Worm (Caenorhabditis elegans) whole organism, L1 larva: ENCODE results near the gene hda-1.

Source experiments
- C34B4.2 ChIP-seq: sonication (generic microtip); optimal IDR thresholded peaks from 2 replicates; lab custom pipeline; 2017; ENCODE audit warnings: mild to moderate bottlenecking, missing genetic modification characterization, missing compliant biosample characterization
- ceh-8 ChIP-seq: fragments of 200-800 bp; sonication (Bioruptor generic); optimal IDR thresholded peaks from 2 replicates; lab custom pipeline; 2018; ENCODE audit warnings: mild to moderate bottlenecking, missing genetic modification characterization, moderate library complexity, missing compliant biosample characterization
- dsc-1 ChIP-seq: sonication (generic microtip); optimal IDR thresholded peaks from 2 replicates; lab custom pipeline; 2016; ENCODE audit warnings: mild to moderate bottlenecking, missing genetic modification characterization, missing compliant biosample characterization
- efl-1 ChIP-seq, 4 experiments: fragments of 150-350 bp; optimal IDR thresholded peaks in 3 of 4; peaks in 1 of 4; 1 replicate in 1 of 4; 2 replicates in 3 of 4; lab custom pipeline; 2014; ENCODE audit warnings: missing biosample characterization in 2 of 4, missing genetic modification characterization in 2 of 4, missing genetic modification reagents in 2 of 4
- elt-3 ChIP-seq, 6 experiments: fragments of 150-350 bp in 1 of 6; sonication (generic microtip); optimal IDR thresholded peaks; 2 replicates each; lab custom pipeline; 2017 to 2018; ENCODE audit warnings: missing biosample characterization in 6 of 6, missing genetic modification characterization in 6 of 6, inconsistent platforms in 1 of 6
- ets-5 ChIP-seq: fragments of 200-800 bp; sonication (Bioruptor generic); IDR thresholded peaks from 2 replicates; pipeline ENCODE4 v1.3.6; 2022; ENCODE audit warnings: missing genetic modification characterization, missing compliant biosample characterization
- fkh-10 ChIP-seq: sonication (generic microtip); optimal IDR thresholded peaks from 2 replicates; lab custom pipeline; 2017; ENCODE audit warnings: missing biosample characterization, missing genetic modification reagents, missing genetic modification characterization
- fkh-8 ChIP-seq: sonication (generic microtip); optimal IDR thresholded peaks from 2 replicates; lab custom pipeline; 2016; ENCODE audit warnings: mild to moderate bottlenecking, missing genetic modification characterization, missing compliant biosample characterization
- grh-1 ChIP-seq: fragments of 200-800 bp; sonication (Bioruptor generic); IDR thresholded peaks from 2 replicates; pipeline ENCODE4 v1.3.6; 2022; ENCODE audit warnings: missing genetic modification reagents, missing genetic modification characterization, missing compliant biosample characterization
- hlh-17 ChIP-seq: fragments of 200-800 bp; sonication (Bioruptor generic); optimal IDR thresholded peaks from 2 replicates; lab custom pipeline; 2018; ENCODE audit warnings: missing genetic modification characterization, mild to moderate bottlenecking, missing compliant biosample characterization, moderate library complexity, borderline replicate concordance
- hlh-4 ChIP-seq: sonication (generic microtip); optimal IDR thresholded peaks from 2 replicates; lab custom pipeline; 2016; ENCODE audit warnings: mild to moderate bottlenecking, missing genetic modification characterization, missing compliant biosample characterization
- isw-1 ChIP-seq: fragments of 200-800 bp; sonication (Bioruptor generic); IDR thresholded peaks from 2 replicates; pipeline ENCODE4 v1.3.6; 2022; ENCODE audit warnings: missing genetic modification characterization, missing compliant biosample characterization
- jun-1 ChIP-seq: fragments of 150-350 bp; optimal IDR thresholded peaks from 2 replicates; lab custom pipeline; 2014; ENCODE audit warnings: missing biosample characterization, missing genetic modification reagents, missing genetic modification characterization
- lin-35 ChIP-seq, 2 experiments: fragments of 150-350 bp; optimal IDR thresholded peaks; 2 replicates each; lab custom pipeline; 2014; ENCODE audit warnings: missing biosample characterization in 2 of 2, missing genetic modification characterization in 2 of 2, missing genetic modification reagents in 2 of 2
- lin-39 ChIP-seq: fragments of 150-350 bp; optimal IDR thresholded peaks from 2 replicates; lab custom pipeline; 2014; ENCODE audit warnings: missing biosample characterization, missing genetic modification reagents, missing genetic modification characterization
- mdl-1 ChIP-seq, 2 experiments: fragments of 150-350 bp; optimal IDR thresholded peaks; 2 replicates each; lab custom pipeline; 2014 to 2017; ENCODE audit warnings: missing biosample characterization in 2 of 2, missing genetic modification characterization in 2 of 2, inconsistent platforms in 1 of 2
- nhr-20 ChIP-seq: sonication (generic microtip); optimal IDR thresholded peaks from 2 replicates; lab custom pipeline; 2016; ENCODE audit warnings: mild to moderate bottlenecking, missing genetic modification characterization, missing compliant biosample characterization
- nhr-28 ChIP-seq: fragments of 150-350 bp; optimal IDR thresholded peaks from 2 replicates; lab custom pipeline; 2014; ENCODE audit warnings: missing biosample characterization, missing genetic modification characterization
- nhr-47 ChIP-seq: sonication (generic microtip); optimal IDR thresholded peaks from 2 replicates; lab custom pipeline; 2016; ENCODE audit warnings: mild to moderate bottlenecking, missing genetic modification characterization, moderate library complexity, missing compliant biosample characterization
- pax-3 ChIP-seq: fragments of 200-800 bp; sonication (Bioruptor generic); optimal IDR thresholded peaks from 2 replicates; lab custom pipeline; 2018; ENCODE audit warnings: mild to moderate bottlenecking, missing genetic modification characterization, moderate library complexity, missing compliant biosample characterization
- rnt-1 ChIP-seq: sonication (generic microtip); optimal IDR thresholded peaks from 2 replicates; lab custom pipeline; 2016; ENCODE audit warnings: mild to moderate bottlenecking, missing genetic modification characterization, moderate library complexity, missing compliant biosample characterization
- skn-1 ChIP-seq: fragments of 150-350 bp; optimal IDR thresholded peaks from 2 replicates; lab custom pipeline; 2014; ENCODE audit warnings: missing biosample characterization, missing genetic modification characterization
- snpc-4 ChIP-seq: fragments of 150-350 bp; optimal IDR thresholded peaks from 2 replicates; lab custom pipeline; 2014; ENCODE audit warnings: missing biosample characterization, missing genetic modification characterization
- sox-4 ChIP-seq: sonication (generic microtip); optimal IDR thresholded peaks from 2 replicates; lab custom pipeline; 2016; ENCODE audit warnings: missing genetic modification characterization, missing compliant biosample characterization
- sptf-1 ChIP-seq: fragments of 150-350 bp; optimal IDR thresholded peaks from 2 replicates; lab custom pipeline; 2014; ENCODE audit warnings: missing biosample characterization, missing genetic modification characterization
- tbx-2 ChIP-seq: sonication (generic microtip); optimal IDR thresholded peaks from 2 replicates; lab custom pipeline; 2016; ENCODE audit warnings: missing genetic modification characterization, missing compliant biosample characterization
- unc-130 ChIP-seq: fragments of 150-350 bp; optimal IDR thresholded peaks from 2 replicates; lab custom pipeline; 2017; ENCODE audit warnings: missing biosample characterization, missing genetic modification characterization, inconsistent platforms
- unc-30 ChIP-seq: sonication (generic microtip); optimal IDR thresholded peaks from 2 replicates; lab custom pipeline; 2017; ENCODE audit warnings: missing biosample characterization, missing genetic modification characterization
- unc-86 ChIP-seq: sonication (generic microtip); optimal IDR thresholded peaks from 2 replicates; lab custom pipeline; 2016; ENCODE audit warnings: missing genetic modification characterization, missing compliant biosample characterization
- unc-98 ChIP-seq: fragments of 200-800 bp; sonication (Bioruptor generic); IDR thresholded peaks from 2 replicates; pipeline ENCODE4 v1.3.6; 2022; ENCODE audit warnings: missing genetic modification characterization, missing compliant biosample characterization
- vab-15 ChIP-seq: sonication (generic microtip); optimal IDR thresholded peaks from 2 replicates; lab custom pipeline; 2017; ENCODE audit warnings: missing genotype, mild to moderate bottlenecking, missing genetic modification characterization, missing compliant biosample characterization
- xbp-1 ChIP-seq: sonication (generic microtip); optimal IDR thresholded peaks from 2 replicates; lab custom pipeline; 2016; ENCODE audit warnings: missing genetic modification characterization, missing compliant biosample characterization
- zag-1 ChIP-seq: fragments of 150-350 bp; optimal IDR thresholded peaks from 2 replicates; lab custom pipeline; 2014; ENCODE audit warnings: missing biosample characterization, missing genetic modification characterization

hda-1 gene

ce11 chrV:14523788-14524582, 1.2 kb upstream of the hda-1 start, which contains the start of gene ril-1 (continued):
- TF ChIP-seq tbx-2 (peak; percentile 5), nhr-47 (tag; lab: Kevin White, UChicago) (peak; percentile 38), C34B4.2 (no peak), skn-1 (tag; lab: Kevin White, UChicago) (peak; percentile 40), grh-1 (GFP tag; lab: Robert Waterston, UW) (no peak)

DNA sequence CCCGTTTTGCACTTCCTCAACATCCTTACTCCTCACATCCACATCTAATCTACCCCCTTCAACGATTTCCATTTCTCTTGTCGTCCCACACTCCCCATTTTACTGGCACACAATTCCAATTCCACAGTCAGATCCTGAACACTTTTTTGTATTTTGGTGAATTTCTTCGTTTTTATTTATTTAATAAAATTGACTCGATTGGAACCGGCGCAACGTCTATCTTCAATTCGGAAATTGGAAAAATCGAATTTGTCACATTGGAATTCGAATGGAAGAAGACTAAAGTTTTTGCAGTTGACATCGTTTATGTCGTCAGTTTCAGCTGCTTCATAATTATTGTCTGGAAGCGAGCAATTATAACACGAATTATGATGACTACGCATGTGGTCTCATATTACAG, 2.0 kb downstream of the hda-1 start:
- TF ChIP-seq unc-86 (tag; lab: Kevin White, UChicago) (no peak), jun-1 (tag; lab: Kevin White, UChicago) (no peak)

DNA sequence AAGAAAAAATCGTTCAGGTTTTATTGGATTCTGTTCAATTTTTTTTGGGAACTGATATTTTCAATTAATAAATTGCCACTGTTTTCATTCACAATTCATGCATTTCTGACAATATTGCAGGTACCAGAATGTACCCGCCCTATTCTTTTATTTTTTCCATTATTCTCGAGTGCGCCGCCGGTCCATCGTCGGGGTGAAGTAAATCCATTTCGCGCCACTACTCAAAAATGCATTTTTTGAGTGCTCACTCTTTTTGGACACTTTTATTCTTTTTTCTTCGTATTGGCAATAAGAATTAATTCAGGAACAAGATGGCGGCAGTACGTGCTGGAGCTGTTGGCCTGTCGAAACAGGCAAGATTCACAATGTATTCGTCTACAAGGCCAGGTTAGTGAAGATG, 5.6 kb downstream of the hda-1 start, which contains the start of gene kcnl-4:
kcnl-4 (plus strand) TSS at position 301 of the 400 bp plus-strand sequence.
- TF ChIP-seq xbp-1 (no peak), mdl-1 (tag; optimal IDR thresholded peaks at IDR 0.05; lab: Kevin White, UChicago) (no peak), snpc-4 (no peak), sptf-1 (no peak), zag-1 (tag; lab: Kevin White, UChicago) (no peak), fkh-10 (GFP tag; lab: Kevin White, UChicago) (no peak), rnt-1 (tag; lab: Kevin White, UChicago) (no peak), ets-5 (no peak), nhr-28 (tag; lab: Kevin White, UChicago) (no peak), grh-1 (GFP tag; lab: Robert Waterston, UW) (no peak), unc-98 (GFP tag; lab: Robert Waterston, UW) (no peak), lin-35 (GFP tag; optimal IDR thresholded peaks at IDR 0.05; lab: Kevin White, UChicago) (no peak)
- TF ChIP-seq, all 84 proteins: peak for 0

DNA sequence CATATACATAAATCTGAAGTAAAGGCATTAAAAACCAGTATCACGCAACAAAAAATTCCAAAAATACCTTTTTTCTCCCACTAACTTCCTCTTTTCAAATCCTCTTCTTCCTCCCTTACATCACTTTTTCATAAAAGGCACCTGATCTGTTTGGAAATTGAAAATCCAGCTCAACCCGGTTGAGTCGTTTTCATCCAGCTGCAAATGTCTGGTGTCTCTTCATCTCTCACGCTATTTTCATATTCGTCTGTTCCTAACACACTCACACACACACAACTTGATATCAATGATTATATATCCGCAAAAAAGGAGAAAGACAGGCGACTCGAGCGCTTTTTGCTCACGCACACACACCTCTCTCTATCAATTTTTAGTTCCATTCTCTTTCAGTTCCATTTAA, 7.2 kb downstream of the hda-1 start:
- TF ChIP-seq sox-4 (tag; lab: Kevin White, UChicago) (no peak), elt-3 (tag; optimal IDR thresholded peaks at IDR 0.05; lab: Kevin White, UChicago) (no peak), efl-1 (optimal IDR thresholded peaks at IDR 0.05; lab: Kevin White, UChicago) (no peak), efl-1 (GFP tag; optimal IDR thresholded peaks at IDR 0.05 in 1 of 2; lab: Kevin White, UChicago) (peak in 1 of 2 experiments; percentile 18), pax-3 (tag; lab: Kevin White, UChicago) (peak; percentile 71), fkh-8 (tag; lab: Kevin White, UChicago) (peak; percentile 83), isw-1 (GFP tag; lab: Robert Waterston, UW) (no peak), nhr-47 (tag; lab: Kevin White, UChicago) (peak; percentile 29), dsc-1 (peak; percentile 52), hlh-4 (tag; lab: Kevin White, UChicago) (no peak)
- TF ChIP-seq, all 84 proteins: peak for 5

DNA sequence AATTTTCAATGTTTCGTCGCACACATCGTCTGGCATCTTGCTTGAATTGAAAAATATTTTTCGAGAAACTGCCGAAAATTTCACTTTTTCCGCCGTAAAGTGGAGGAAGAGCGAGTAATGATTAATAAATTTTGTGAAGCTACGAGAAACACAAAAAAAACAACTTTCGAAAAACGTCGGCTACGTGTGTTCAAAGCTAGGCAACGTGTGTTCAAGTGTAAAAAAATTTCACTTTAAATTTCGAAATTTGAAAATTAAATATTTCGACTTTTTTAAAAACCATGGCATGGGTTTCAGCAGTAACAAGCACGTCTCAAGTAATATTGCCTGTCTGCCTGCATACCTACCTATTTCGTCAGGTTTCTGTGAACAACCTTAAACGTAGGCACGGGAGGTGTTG, 11.1 kb downstream of the hda-1 start, which contains the start of gene tag-191:
tag-191 (minus strand) TSS at position 101 of the 400 bp plus-strand sequence.
- TF ChIP-seq nhr-47 (tag; lab: Kevin White, UChicago) (no peak), vab-15 (tag; lab: Kevin White, UChicago) (no peak), nhr-20 (tag; lab: Kevin White, UChicago) (no peak), sox-4 (tag; lab: Kevin White, UChicago) (no peak), unc-130 (tag; lab: Kevin White, UChicago) (no peak), ets-5 (no peak), hlh-17 (no peak), unc-30 (tag; lab: Kevin White, UChicago) (no peak), lin-39 (no peak), tbx-2 (no peak), ceh-8 (GFP tag; lab: Kevin White, UChicago) (no peak), sptf-1 (no peak)
- TF ChIP-seq, all 84 proteins: peak for 0
